Worm (Caenorhabditis elegans) whole organism, late embryonic: ENCODE results near the gene npr-18.

Source experiments
- C08G9.2 ChIP-seq: sonication (generic microtip); optimal IDR thresholded peaks from 2 replicates; lab custom pipeline; 2016; ENCODE audit warnings: mild to moderate bottlenecking, missing genetic modification characterization, moderate library complexity, missing compliant biosample characterization
- F13H6.1 ChIP-seq: sonication (generic microtip); optimal IDR thresholded peaks from 2 replicates; lab custom pipeline; 2016; ENCODE audit warnings: missing genetic modification characterization, missing compliant biosample characterization
- K09A11.1 ChIP-seq: sonication (generic microtip); optimal IDR thresholded peaks from 2 replicates; lab custom pipeline; 2017; ENCODE audit warnings: antibody characterized with exemption, mild to moderate bottlenecking, missing genetic modification characterization, missing compliant biosample characterization; ENCODE audit not compliant: insufficient read depth
- ama-1 ChIP-seq: fragments of 150-350 bp; optimal IDR thresholded peaks from 2 replicates; lab custom pipeline; 2014
- ceh-14 ChIP-seq: sonication (generic microtip); optimal IDR thresholded peaks from 2 replicates; lab custom pipeline; 2016; ENCODE audit warnings: missing genotype, missing genetic modification characterization, missing compliant biosample characterization
- ceh-19 ChIP-seq: fragments of 200-800 bp; sonication (Bioruptor generic); optimal IDR thresholded peaks from 2 replicates; lab custom pipeline; 2018; ENCODE audit warnings: mild to moderate bottlenecking, missing genetic modification characterization, missing compliant biosample characterization
- ceh-2 ChIP-seq: sonication (generic microtip); optimal IDR thresholded peaks from 2 replicates; lab custom pipeline; 2016; ENCODE audit warnings: missing genotype, missing genetic modification characterization, missing compliant biosample characterization
- ceh-22 ChIP-seq: sonication (generic microtip); optimal IDR thresholded peaks from 2 replicates; lab custom pipeline; 2017; ENCODE audit warnings: missing biosample characterization, missing genetic modification characterization
- ceh-24 ChIP-seq: sonication (generic microtip); optimal IDR thresholded peaks from 2 replicates; lab custom pipeline; 2016; ENCODE audit warnings: mild to moderate bottlenecking, missing genetic modification characterization, missing compliant biosample characterization
- ceh-31 ChIP-seq: sonication (generic microtip); optimal IDR thresholded peaks from 2 replicates; lab custom pipeline; 2016; ENCODE audit warnings: missing genetic modification characterization, missing compliant biosample characterization
- ceh-34 ChIP-seq: sonication (generic microtip); optimal IDR thresholded peaks from 2 replicates; lab custom pipeline; 2016; ENCODE audit warnings: mild to moderate bottlenecking, missing genetic modification characterization, missing compliant biosample characterization
- ceh-45 ChIP-seq: fragments of 200-800 bp; sonication (Bioruptor generic); IDR thresholded peaks from 2 replicates; pipeline ENCODE4 v1.3.6; 2022; ENCODE audit warnings: missing genetic modification reagents, missing genetic modification characterization, missing compliant biosample characterization
- che-1 ChIP-seq: sonication (generic microtip); optimal IDR thresholded peaks from 2 replicates; lab custom pipeline; 2016; ENCODE audit warnings: mild to moderate bottlenecking, missing genetic modification characterization, missing compliant biosample characterization
- dmd-4 ChIP-seq: sonication (generic microtip); optimal IDR thresholded peaks from 2 replicates; lab custom pipeline; 2016; ENCODE audit warnings: borderline replicate concordance, missing genetic modification characterization, missing compliant biosample characterization
- dve-1 ChIP-seq: sonication (generic microtip); optimal IDR thresholded peaks from 2 replicates; lab custom pipeline; 2017; ENCODE audit warnings: antibody characterized with exemption, mild to moderate bottlenecking, missing genetic modification characterization, missing compliant biosample characterization
- elt-2 ChIP-seq: sonication (generic microtip); optimal IDR thresholded peaks from 2 replicates; lab custom pipeline; 2016; ENCODE audit warnings: missing genetic modification reagents, missing genetic modification characterization, missing compliant biosample characterization
- fax-1 ChIP-seq: sonication (generic microtip); optimal IDR thresholded peaks from 2 replicates; lab custom pipeline; 2016; ENCODE audit warnings: missing genotype, missing genetic modification characterization, missing compliant biosample characterization
- fkh-10 ChIP-seq: fragments of 150-350 bp; optimal IDR thresholded peaks from 2 replicates; lab custom pipeline; 2014; ENCODE audit warnings: missing biosample characterization, missing genetic modification reagents, missing genetic modification characterization
- fkh-6 ChIP-seq: sonication (generic microtip); optimal IDR thresholded peaks from 2 replicates; lab custom pipeline; 2016; ENCODE audit warnings: missing genetic modification characterization, missing compliant biosample characterization
- gmeb-2 ChIP-seq: sonication (generic microtip); optimal IDR thresholded peaks from 2 replicates; lab custom pipeline; 2016; ENCODE audit warnings: missing genetic modification characterization, inconsistent platforms, missing compliant biosample characterization
- hlh-13 ChIP-seq: fragments of 200-800 bp; sonication (Bioruptor generic); optimal IDR thresholded peaks from 2 replicates; lab custom pipeline; 2018; ENCODE audit warnings: mild to moderate bottlenecking, missing genetic modification characterization, missing compliant biosample characterization
- hlh-6 ChIP-seq: sonication (generic microtip); optimal IDR thresholded peaks from 2 replicates; lab custom pipeline; 2016; ENCODE audit warnings: missing genotype, missing genetic modification characterization, missing compliant biosample characterization
- hlh-8 ChIP-seq: sonication (generic microtip); optimal IDR thresholded peaks from 2 replicates; lab custom pipeline; 2016; ENCODE audit warnings: missing genotype, missing genetic modification characterization, missing compliant biosample characterization
- lim-6 ChIP-seq: sonication (generic microtip); optimal IDR thresholded peaks from 2 replicates; lab custom pipeline; 2016; ENCODE audit warnings: missing genetic modification characterization, missing compliant biosample characterization
- lin-11 ChIP-seq: fragments of 200-800 bp; sonication (Bioruptor generic); optimal IDR thresholded peaks from 2 replicates; lab custom pipeline; 2018; ENCODE audit warnings: mild to moderate bottlenecking, missing genetic modification characterization, missing compliant biosample characterization
- nfya-1 ChIP-seq: sonication (generic microtip); optimal IDR thresholded peaks from 2 replicates; lab custom pipeline; 2017; ENCODE audit warnings: missing genetic modification characterization, mild to moderate bottlenecking, missing compliant biosample characterization, antibody characterized with exemption, moderate library complexity
- nhr-11 ChIP-seq: fragments of 150-350 bp; optimal IDR thresholded peaks from 2 replicates; lab custom pipeline; 2014; ENCODE audit warnings: missing biosample characterization, missing genetic modification characterization
- nhr-232 ChIP-seq: sonication (generic microtip); optimal IDR thresholded peaks from 2 replicates; lab custom pipeline; 2016; ENCODE audit warnings: missing genetic modification characterization, missing compliant biosample characterization
- pag-3 ChIP-seq: sonication (generic microtip); optimal IDR thresholded peaks from 2 replicates; lab custom pipeline; 2016; ENCODE audit warnings: missing compliant biosample characterization, missing genetic modification characterization, borderline replicate concordance
- pat-9 ChIP-seq: fragments of 200-800 bp; sonication (Bioruptor generic); optimal IDR thresholded peaks from 2 replicates; lab custom pipeline; 2018; ENCODE audit warnings: mild to moderate bottlenecking, missing genetic modification characterization, moderate library complexity, missing compliant biosample characterization
- pax-1 ChIP-seq: fragments of 150-350 bp; optimal IDR thresholded peaks from 2 replicates; lab custom pipeline; 2014; ENCODE audit warnings: missing biosample characterization, missing genetic modification characterization
- pha-4 ChIP-seq: fragments of 150-350 bp; optimal IDR thresholded peaks from 2 replicates; lab custom pipeline; 2018; ENCODE audit warnings: missing biosample characterization, missing genetic modification reagents, missing genetic modification characterization
- pqm-1 ChIP-seq: sonication (generic microtip); optimal IDR thresholded peaks from 2 replicates; lab custom pipeline; 2016; ENCODE audit warnings: missing genetic modification characterization, missing compliant biosample characterization
- ref-2 ChIP-seq: sonication (generic microtip); optimal IDR thresholded peaks from 2 replicates; lab custom pipeline; 2016; ENCODE audit warnings: missing genetic modification characterization, missing compliant biosample characterization
- rnt-1 ChIP-seq: sonication (generic microtip); optimal IDR thresholded peaks from 2 replicates; lab custom pipeline; 2016; ENCODE audit warnings: missing genetic modification characterization, missing compliant biosample characterization
- tbx-2 ChIP-seq: sonication (generic microtip); optimal IDR thresholded peaks from 2 replicates; lab custom pipeline; 2016; ENCODE audit warnings: missing genetic modification characterization, missing compliant biosample characterization
- unc-86 ChIP-seq: sonication (generic microtip); optimal IDR thresholded peaks from 2 replicates; lab custom pipeline; 2016; ENCODE audit warnings: missing genetic modification characterization, missing compliant biosample characterization
- zip-5 ChIP-seq: sonication (generic microtip); optimal IDR thresholded peaks from 2 replicates; lab custom pipeline; 2016; ENCODE audit warnings: missing genetic modification characterization, missing compliant biosample characterization

The npr-18 gene

ce11 chrX:9709462-9709861, 18.9 kb downstream of the npr-18 start, which contains the start of gene F15G9.6:
Gene F15G9.6 (plus strand): TSS chrX:9709762.
- TF ChIP-seq ama-1 (no peak), dve-1 (tag; lab: Kevin White, UChicago) (no peak), ceh-19 (GFP tag; lab: Kevin White, UChicago) (no peak), pat-9 (no peak), dmd-4 (tag; lab: Kevin White, UChicago) (no peak), C08G9.2 (no peak), nhr-232 (tag; lab: Kevin White, UChicago) (no peak), nhr-11 (no peak), pag-3 (tag; lab: Kevin White, UChicago) (no peak), ceh-24 (tag; lab: Kevin White, UChicago) (no peak), tbx-2 (no peak), K09A11.1 (tag; lab: Kevin White, UChicago) (no peak), unc-86 (no peak), ceh-45 (GFP tag; lab: Robert Waterston, UW) (no peak), lin-11 (no peak), ceh-2 (tag; lab: Kevin White, UChicago) (no peak), fkh-6 (tag; lab: Kevin White, UChicago) (no peak), ceh-14 (tag; lab: Kevin White, UChicago) (no peak)

- TF ChIP-seq fkh-6 (tag; lab: Kevin White, UChicago) (no peak), ceh-31 (tag; lab: Kevin White, UChicago) (no peak), ceh-22 (tag; lab: Kevin White, UChicago) (no peak), zip-5 (no peak), lin-11 (no peak), rnt-1 (no peak), pqm-1 (tag; lab: Kevin White, UChicago) (no peak), pha-4 (no peak), fkh-10 (GFP tag; lab: Kevin White, UChicago) (no peak), F13H6.1 (tag; lab: Kevin White, UChicago) (no peak), che-1 (tag; lab: Kevin White, UChicago) (no peak), lim-6 (tag; lab: Kevin White, UChicago) (no peak), ref-2 (tag; lab: Kevin White, UChicago) (no peak), ceh-34 (tag; lab: Kevin White, UChicago) (no peak)
Measured at ce11 chrX:9713613-9714012, 23.1 kb downstream of the npr-18 start, which contains the start of gene F15G9.2. Gene F15G9.2 (minus strand): TSS chrX:9713713.

ce11 chrX:9717265-9717664, 26.7 kb downstream of the npr-18 start, which contains the start of gene him-4:
Gene him-4 (plus strand): TSS chrX:9717565.
- TF ChIP-seq elt-2 (no peak), hlh-8 (no peak), fkh-10 (GFP tag; lab: Kevin White, UChicago) (no peak), nhr-11 (no peak), hlh-13 (GFP tag; lab: Kevin White, UChicago) (no peak)
- TF ChIP-seq, all 69 proteins: peak for 0

ce11 chrX:9719070-9719469, 28.5 kb downstream of the npr-18 start:
- no peak for TF ChIP-seq gmeb-2
- TF ChIP-seq C08G9.2: no peak
- no peak for TF ChIP-seq hlh-6 (tag; lab: Kevin White, UChicago)
- TF ChIP-seq fax-1 (tag; lab: Kevin White, UChicago): no peak
- no peak for TF ChIP-seq ceh-14 (tag; lab: Kevin White, UChicago)
- no peak for TF ChIP-seq ceh-2 (tag; lab: Kevin White, UChicago)
- no peak for TF ChIP-seq ceh-24 (tag; lab: Kevin White, UChicago)
- no peak for TF ChIP-seq K09A11.1 (tag; lab: Kevin White, UChicago)
- no peak for TF ChIP-seq pax-1 (tag; lab: Kevin White, UChicago)
- no peak for TF ChIP-seq nfya-1
